Fruit fly (Drosophila melanogaster): ENCODE data around the gene PolA1.
A peak's percentile ranks its signal among the peaks of the same experiment; 100 is the strongest.

The PolA1 gene

dm6 chr3R:21635975-21636678, 35.4 kb downstream of the PolA1 start (continued):
- peak; percentile 87 for TF ChIP-seq Eip78C (GFP tag)
- TF ChIP-seq topi (GFP tag; optimal IDR thresholded peaks at IDR 0.05): peak; percentile 27
- TF ChIP-seq fd59A (GFP tag; optimal IDR thresholded peaks at IDR 0.05): peak; percentile 30
- TF ChIP-seq spab (GFP tag; optimal IDR thresholded peaks at IDR 0.05): peak; percentile 32
- TF ChIP-seq CG6163 (GFP tag; IDR thresholded peaks at IDR 0.05): 0 out of 3 replicates have a peak, but pooled peaks have one; percentile 12
- peak; percentile 23 for TF ChIP-seq Hr39 (GFP tag; optimal IDR thresholded peaks at IDR 0.05)
- peak; percentile 50 for TF ChIP-seq esn (GFP tag; optimal IDR thresholded peaks at IDR 0.05)
- peak; percentile 1 for TF ChIP-seq Smox (GFP tag; optimal IDR thresholded peaks at IDR 0.05)
- TF ChIP-seq achi (GFP tag; optimal IDR thresholded peaks at IDR 0.05): peak; percentile 6
- TF ChIP-seq net (GFP tag; optimal IDR thresholded peaks at IDR 0.05): no peak
- peak; percentile 31 for TF ChIP-seq CG10631 (GFP tag; optimal IDR thresholded peaks at IDR 0.05)
- TF ChIP-seq Sox102F (GFP tag; optimal IDR thresholded peaks at IDR 0.05): no peak
- TF ChIP-seq CG10669 (GFP tag; optimal IDR thresholded peaks at IDR 0.05): peak; percentile 30
- no peak for TF ChIP-seq CG11294 (GFP tag; IDR thresholded peaks at IDR 0.05)
- peak; percentile 51 for TF ChIP-seq dsx (GFP tag; optimal IDR thresholded peaks at IDR 0.05; ENCODE audit: poor library complexity, severe bottlenecking)
- no peak for TF ChIP-seq dac (GFP tag; optimal IDR thresholded peaks at IDR 0.05)
- peak; percentile 0 for TF ChIP-seq OdsH (GFP tag; optimal IDR thresholded peaks at IDR 0.05)
- no peak for TF ChIP-seq lz (GFP tag; optimal IDR thresholded peaks at IDR 0.05)
- peak; percentile 6 for TF ChIP-seq acj6 (GFP tag; optimal IDR thresholded peaks at IDR 0.05)

dm6 chr3R:21635181-21635580, 36.4 kb downstream of the PolA1 start:
- TF ChIP-seq CG8319 (GFP tag; optimal IDR thresholded peaks at IDR 0.05) (no peak), CG8632 (GFP tag; optimal IDR thresholded peaks at IDR 0.05) (no peak), Hr39 (GFP tag; optimal IDR thresholded peaks at IDR 0.05) (no peak), Eip75B (GFP tag; optimal IDR thresholded peaks at IDR 0.05) (no peak), fkh (GFP tag; optimal IDR thresholded peaks at IDR 0.05) (peak; percentile 85), CG4318 (GFP tag; optimal IDR thresholded peaks at IDR 0.05) (no peak), Gug (GFP tag; IDR thresholded peaks at IDR 0.05) (no peak), ss (GFP tag; optimal IDR thresholded peaks at IDR 0.05) (no peak), CG16779 (tag; optimal IDR thresholded peaks at IDR 0.05) (no peak), Eip78C (GFP tag) (peak; percentile 9)

- TF ChIP-seq Sox102F (GFP tag; optimal IDR thresholded peaks at IDR 0.05): no peak
- no peak for TF ChIP-seq net (GFP tag; optimal IDR thresholded peaks at IDR 0.05)
- no peak for TF ChIP-seq fkh (GFP tag; optimal IDR thresholded peaks at IDR 0.05)
- no peak for TF ChIP-seq fd59A (GFP tag; optimal IDR thresholded peaks at IDR 0.05)
- no peak for TF ChIP-seq Met (GFP tag; optimal IDR thresholded peaks at IDR 0.05)
- TF ChIP-seq CG11294 (GFP tag; IDR thresholded peaks at IDR 0.05): no peak
- peak; percentile 67 for TF ChIP-seq CG6808 (GFP tag; optimal IDR thresholded peaks at IDR 0.05)
- no peak for TF ChIP-seq CG8319 (GFP tag; optimal IDR thresholded peaks at IDR 0.05)
- no peak for TF ChIP-seq OdsH (GFP tag; optimal IDR thresholded peaks at IDR 0.05)
- TF ChIP-seq Smox (GFP tag; optimal IDR thresholded peaks at IDR 0.05): no peak
- peak; percentile 79 to 81 for TF ChIP-seq ss (GFP tag; optimal IDR thresholded peaks at IDR 0.05)
- peak in 1 of 2 experiments; percentile 9 for TF ChIP-seq salr (GFP tag; optimal IDR thresholded peaks at IDR 0.05)
- peak; percentile 62 for TF ChIP-seq spab (GFP tag; optimal IDR thresholded peaks at IDR 0.05)
- TF ChIP-seq CG6792 (GFP tag; optimal IDR thresholded peaks at IDR 0.05): no peak
- TF ChIP-seq Ets96B (tag; optimal IDR thresholded peaks at IDR 0.05): no peak
- TF ChIP-seq Eip75B (GFP tag; optimal IDR thresholded peaks at IDR 0.05): no peak
- TF ChIP-seq CG8632 (GFP tag; optimal IDR thresholded peaks at IDR 0.05): no peak
- TF ChIP-seq Hr38 (GFP tag; optimal IDR thresholded peaks at IDR 0.05): no peak
- peak; percentile 27; the same call in 1 of the 3 replicates for TF ChIP-seq CG8119 (GFP tag; IDR thresholded peaks at IDR 0.05)
- no peak for TF ChIP-seq CG6854 (GFP tag; optimal IDR thresholded peaks at IDR 0.05)
- TF ChIP-seq CG1621 (tag; optimal IDR thresholded peaks at IDR 0.05): peak; percentile 40
- no peak for TF ChIP-seq Sox14 (GFP tag; optimal IDR thresholded peaks at IDR 0.05)
- no peak for TF ChIP-seq CG15336 (GFP tag; IDR thresholded peaks at IDR 0.05)
- TF ChIP-seq Blimp-1 (GFP tag; optimal IDR thresholded peaks at IDR 0.05): no peak
- peak; percentile 70 for TF ChIP-seq CG9139 (GFP tag; optimal IDR thresholded peaks at IDR 0.05)
- TF ChIP-seq Sox15 (GFP tag; optimal IDR thresholded peaks at IDR 0.05): no peak
- TF ChIP-seq CG6163 (GFP tag; IDR thresholded peaks at IDR 0.05): no peak; the same call in 2 of the 3 replicates
- no peak for TF ChIP-seq Eip78C (GFP tag)
- TF ChIP-seq CG6276 (GFP tag; optimal IDR thresholded peaks at IDR 0.05): no peak
Observed at dm6 chr3R:21634644-21635043, 36.9 kb downstream of the PolA1 start.
